Fruit fly (Drosophila melanogaster): ENCODE measurements around the gene CG34323.

The CG34323 gene

DNA sequence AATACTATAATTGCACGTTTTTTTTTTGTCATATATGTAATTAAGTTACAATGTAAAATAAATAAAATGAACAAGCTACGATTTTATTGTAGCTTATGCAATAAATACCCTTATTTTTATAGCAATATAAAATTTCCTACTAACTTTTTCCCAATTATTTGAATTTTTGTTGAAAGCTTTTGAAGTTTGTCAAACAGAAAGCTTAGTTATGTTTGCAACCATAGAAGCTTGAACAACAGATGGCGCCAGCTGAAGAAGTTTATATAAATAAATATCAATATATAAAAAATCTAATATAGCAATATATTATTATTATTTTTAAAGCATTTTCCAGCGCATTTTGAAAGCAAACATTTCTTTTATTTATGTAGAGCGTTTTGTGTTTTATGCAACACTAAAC lies 35.0 kb upstream of the CG34323 start:
- TF ChIP-seq pita (GFP tag; optimal IDR thresholded peaks at IDR 0.05) (peak; percentile 17), repo (GFP tag; optimal IDR thresholded peaks at IDR 0.05) (no peak), Med (GFP tag) (peak; percentile 7), CG11504 (tag; optimal IDR thresholded peaks at IDR 0.05) (peak; percentile 17), Myb (GFP tag; optimal IDR thresholded peaks at IDR 0.05) (peak; percentile 1), CTCF (GFP tag; optimal IDR thresholded peaks at IDR 0.05) (peak; percentile 93), luna (GFP tag; optimal IDR thresholded peaks at IDR 0.05) (no peak), Dp (GFP tag; optimal IDR thresholded peaks at IDR 0.05) (peak; percentile 17), Dip2 (GFP tag; IDR thresholded peaks at IDR 0.05) (peak; percentile 89), stwl (tag; optimal IDR thresholded peaks at IDR 0.05) (peak; percentile 2), CG15269 (tag; optimal IDR thresholded peaks at IDR 0.05) (no peak), CG15601 (tag; optimal IDR thresholded peaks at IDR 0.05) (peak; percentile 7), Pdp1 (GFP tag; optimal IDR thresholded peaks at IDR 0.05) (peak in 1 of 2 experiments; percentile 79), TFAM (GFP tag; optimal IDR thresholded peaks at IDR 0.05) (no peak), gem (tag; optimal IDR thresholded peaks at IDR 0.05) (peak; percentile 11)

DNA sequence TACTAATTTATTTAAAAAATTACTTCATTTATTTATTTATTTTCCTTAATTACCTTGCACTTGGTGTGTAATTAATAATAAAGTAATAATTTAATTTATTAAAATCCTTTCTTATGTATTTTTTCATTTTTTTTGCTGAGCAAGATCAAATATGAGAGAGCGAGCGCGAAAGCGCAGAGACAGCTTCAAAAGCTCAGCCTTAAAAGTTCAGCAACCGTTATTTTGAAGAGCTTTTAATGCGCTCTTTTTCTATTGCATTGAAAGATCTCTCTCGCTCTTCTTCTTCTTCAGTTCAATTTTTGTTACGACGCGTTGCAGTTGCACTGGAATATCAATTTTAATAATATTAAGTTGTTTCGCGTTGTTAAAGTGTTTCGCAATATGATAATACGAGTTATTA lies 26.8 kb upstream of the CG34323 start, which contains the start of gene Ten-a:
Gene Ten-a, plus strand, starts transcription at position 301 of the 400 bp plus-strand sequence.
- TF ChIP-seq Trl (optimal IDR thresholded peaks at IDR 0.05), result peak in 1 of 2 experiments; percentile 12
- no peak for TF ChIP-seq Trl (GFP tag; optimal IDR thresholded peaks at IDR 0.05)
- no peak for TF ChIP-seq pzg (GFP tag; optimal IDR thresholded peaks at IDR 0.05)
- TF ChIP-seq CG5180 (GFP tag; optimal IDR thresholded peaks at IDR 0.05), result peak; percentile 27
- TF ChIP-seq al (GFP tag; IDR thresholded peaks at IDR 0.05), result no peak
- TF ChIP-seq Drgx (GFP tag; IDR thresholded peaks at IDR 0.05), result no peak
- no peak for TF ChIP-seq CG7372 (GFP tag; IDR thresholded peaks at IDR 0.05)

DNA sequence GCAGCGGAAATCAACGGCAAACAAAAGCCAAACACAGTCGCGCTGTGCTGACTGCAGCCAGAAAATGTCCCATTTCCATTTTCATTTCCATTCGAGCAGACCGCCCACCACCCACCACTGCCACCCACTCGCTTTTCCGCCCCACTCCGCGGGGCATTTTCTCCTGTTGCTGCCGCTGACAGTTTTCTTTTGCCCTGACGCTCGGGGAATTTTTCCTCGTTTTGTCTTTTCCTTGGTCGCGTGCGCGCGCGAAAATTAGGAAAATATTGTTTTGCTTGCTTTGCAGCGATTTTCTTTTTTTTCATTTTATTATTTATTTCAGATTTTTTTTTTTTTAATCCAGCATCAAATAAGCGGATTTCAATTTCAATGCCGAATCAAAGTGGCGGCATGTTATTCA lies 19.9 kb upstream of the CG34323 start:
- TF ChIP-seq fru (optimal IDR thresholded peaks at IDR 0.05) (no peak), CG3726 (GFP tag; IDR thresholded peaks at IDR 0.05) (no peak), scrt (GFP tag; optimal IDR thresholded peaks at IDR 0.05) (peak; percentile 50), CG10366 (GFP tag; IDR thresholded peaks at IDR 0.05) (no peak), Hr39 (optimal IDR thresholded peaks at IDR 0.05) (peak; percentile 75)

dm6 chrX:12056535-12056934 lies 13.7 kb upstream of the CG34323 start, which contains the start of gene Uch-L5R:
Gene Uch-L5R, minus strand, starts transcription at chrX:12056635.
- TF ChIP-seq CG16813 (GFP tag; IDR thresholded peaks at IDR 0.05; ENCODE audit: partially characterized antibody) (no peak), CG1603 (tag; optimal IDR thresholded peaks at IDR 0.05) (no peak), CG3163 (GFP tag; optimal IDR thresholded peaks at IDR 0.05) (no peak), yki (optimal IDR thresholded peaks at IDR 0.05) (no peak), Vsx1 (GFP tag; optimal IDR thresholded peaks at IDR 0.05) (no peak), sug (tag; optimal IDR thresholded peaks at IDR 0.05) (no peak), GATAe (GFP tag; conservative IDR thresholded peaks at IDR 0.05) (no peak), Dref (GFP tag; IDR thresholded peaks at IDR 0.05) (no peak), CG2120 (GFP tag; optimal IDR thresholded peaks at IDR 0.05) (no peak), ato (GFP tag; IDR thresholded peaks at IDR 0.05; ENCODE audit: partially characterized antibody) (no peak), dm (GFP tag; optimal IDR thresholded peaks at IDR 0.05) (no peak), hb (GFP tag; IDR thresholded peaks at IDR 0.05; ENCODE audit: partially characterized antibody) (no peak), gcm2 (GFP tag; optimal IDR thresholded peaks at IDR 0.05) (no peak), Abd-B (GFP tag; optimal IDR thresholded peaks at IDR 0.05) (no peak), CG34376 (GFP tag; optimal IDR thresholded peaks at IDR 0.05) (no peak), danr (GFP tag; IDR thresholded peaks at IDR 0.05) (no peak), CG8290 (GFP tag; optimal IDR thresholded peaks at IDR 0.05) (no peak), CG8290 (tag; optimal IDR thresholded peaks at IDR 0.05) (no peak), kay (GFP tag; optimal IDR thresholded peaks at IDR 0.05) (no peak)

Measured in whole organism, embryonic.